Worm (Caenorhabditis elegans) whole organism, L2 larva: ENCODE data around the gene git-1.

Source experiments
- R02D3.7 ChIP-seq: fragments of 150-350 bp; optimal IDR thresholded peaks from 2 replicates; lab custom pipeline; 2014; ENCODE audit warnings: missing biosample characterization, missing genetic modification characterization
- lsy-2 ChIP-seq, 2 experiments: fragments of 150-350 bp in 1 of 2; sonication (generic microtip) in 1 of 2; optimal IDR thresholded peaks; 2 replicates each; lab custom pipeline; 2014 to 2017; ENCODE audit warnings: missing biosample characterization in 2 of 2, missing genetic modification characterization in 2 of 2
- mdl-1 ChIP-seq, 2 experiments: fragments of 150-350 bp in 1 of 2; sonication (generic microtip) in 1 of 2; optimal IDR thresholded peaks; 2 replicates each; lab custom pipeline; 2017; ENCODE audit warnings: missing biosample characterization in 2 of 2, missing genetic modification characterization in 2 of 2
- nhr-11 ChIP-seq: fragments of 150-350 bp; optimal IDR thresholded peaks from 2 replicates; lab custom pipeline; 2014; ENCODE audit warnings: missing biosample characterization, missing genetic modification characterization
- nhr-77 ChIP-seq: fragments of 150-350 bp; optimal IDR thresholded peaks from 2 replicates; lab custom pipeline; 2014; ENCODE audit warnings: missing biosample characterization, missing genetic modification characterization

DNA sequence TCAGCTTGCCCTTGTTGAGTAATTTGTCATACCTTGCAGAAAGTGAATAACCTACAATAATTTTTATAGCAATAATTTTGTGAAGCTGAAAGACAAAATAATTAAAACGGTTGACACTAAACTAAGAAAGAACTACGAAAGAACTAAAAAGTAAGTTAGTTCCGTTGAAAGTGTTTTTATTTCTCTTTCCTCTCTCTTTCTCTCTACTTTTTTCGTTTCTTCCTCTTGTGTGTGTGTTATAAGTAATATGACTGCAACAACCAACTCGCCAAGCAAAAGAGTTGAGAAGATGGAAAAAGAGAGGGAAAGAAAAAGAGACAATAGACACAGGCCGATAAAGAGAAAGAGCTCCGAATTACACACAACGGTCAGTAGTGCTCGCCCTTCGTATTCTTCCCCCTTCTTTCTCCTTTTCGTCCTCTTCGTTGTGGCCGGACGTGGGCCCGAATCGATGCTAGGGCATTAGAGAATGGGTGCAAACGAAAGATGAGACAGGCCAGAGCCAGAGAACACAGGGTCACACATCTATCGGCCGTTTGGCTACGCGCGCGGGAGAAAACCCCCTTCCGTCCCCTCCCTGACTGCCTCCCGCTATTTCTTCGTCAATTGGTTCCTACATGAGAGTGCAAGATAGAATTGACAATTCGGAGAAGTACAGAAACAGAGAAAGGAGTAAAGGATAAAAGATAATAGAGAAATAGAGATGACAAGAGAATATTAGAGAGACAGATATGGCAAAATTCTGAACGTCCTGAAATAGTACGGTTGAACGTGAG lies 30.7 kb downstream of the git-1 start, which contains the start of gene syd-2:
- TF ChIP-seq R02D3.7 (tag; lab: Kevin White, UChicago) (no peak), nhr-77 (tag; lab: Kevin White, UChicago) (peak; percentile 20), lsy-2 (tag; optimal IDR thresholded peaks at IDR 0.05; lab: Kevin White, UChicago) (peak; percentile 56 to 69), mdl-1 (tag; optimal IDR thresholded peaks at IDR 0.05; lab: Kevin White, UChicago) (peak; percentile 40 to 75), nhr-11 (tag; lab: Kevin White, UChicago) (peak; percentile 51)
